Worm (Caenorhabditis elegans) whole organism, young adult: Measurements from ENCODE around the gene gos-28.

Experiments used
- ama-1 ChIP-seq, 3 experiments: fragments of 150-350 bp in 1 of 3; sonication (generic microtip) in 2 of 3; optimal IDR thresholded peaks; 2 replicates each; lab custom pipeline; 2014 to 2018; ENCODE audit warnings: missing biosample characterization in 2 of 3, missing genetic modification characterization in 2 of 3, missing genetic modification reagents in 2 of 3
- aptf-2 ChIP-seq: fragments of 200-800 bp; sonication (Bioruptor generic); conservative IDR thresholded peaks from 2 replicates; pipeline ENCODE4 v1.3.6; 2022; ENCODE audit warnings: missing genetic modification reagents, missing genetic modification characterization, missing compliant biosample characterization
- ets-4 ChIP-seq: fragments of 200-800 bp; sonication (Bioruptor generic); optimal IDR thresholded peaks from 2 replicates; lab custom pipeline; 2018; ENCODE audit warnings: mild to moderate bottlenecking, missing genetic modification characterization, missing compliant biosample characterization
- pha-4 ChIP-seq: fragments of 150-350 bp; sonication (generic microtip); optimal IDR thresholded peaks from 2 replicates; lab custom pipeline; 2014; ENCODE audit warnings: missing biosample characterization, missing genetic modification reagents, missing genetic modification characterization
- rec-8 ChIP-seq, 2 experiments: sonication (generic microtip); optimal IDR thresholded peaks; 2 replicates each; lab custom pipeline; 2016; ENCODE audit warnings: mild to moderate bottlenecking in 2 of 2, missing genetic modification characterization in 2 of 2, missing genetic modification reagents in 2 of 2, missing genotype in 2 of 2, missing biosample characterization in 1 of 2, missing compliant biosample characterization in 1 of 2, moderate library complexity in 1 of 2
- somi-1 ChIP-seq: fragments of 200-800 bp; sonication (Bioruptor generic); optimal IDR thresholded peaks from 2 replicates; lab custom pipeline; 2018; ENCODE audit warnings: mild to moderate bottlenecking, missing genetic modification characterization, missing compliant biosample characterization

- TF ChIP-seq ama-1 (optimal IDR thresholded peaks at IDR 0.05; lab: Kevin White, UChicago) (no peak), ama-1 (GFP tag; optimal IDR thresholded peaks at IDR 0.05; lab: Kevin White, UChicago) (no peak), somi-1 (GFP tag; lab: Kevin White, UChicago) (no peak), ets-4 (GFP tag; lab: Kevin White, UChicago) (no peak), aptf-2 (GFP tag; lab: Robert Waterston, UW) (no peak), pha-4 (tag; lab: Kevin White, UChicago) (peak; percentile 7), rec-8 (tag; optimal IDR thresholded peaks at IDR 0.05; lab: Kevin White, UChicago) (no peak)
Observed at ce11 chrIII:7322018-7322417, 27.0 kb downstream of the gos-28 start.
